Worm (Caenorhabditis elegans) whole organism, L2 larva: ENCODE data around the gene R01H2.8.

Experiments used
- C34F6.9 ChIP-seq: fragments of 150-350 bp; optimal IDR thresholded peaks from 2 replicates; lab custom pipeline; 2014; ENCODE audit warnings: missing biosample characterization, missing genetic modification characterization
- R02D3.7 ChIP-seq: fragments of 150-350 bp; optimal IDR thresholded peaks from 2 replicates; lab custom pipeline; 2014; ENCODE audit warnings: missing biosample characterization, missing genetic modification characterization
- Y55F3AM.14 ChIP-seq: fragments of 200-800 bp; sonication (Bioruptor generic); optimal IDR thresholded peaks from 2 replicates; lab custom pipeline; 2018; ENCODE audit warnings: mild to moderate bottlenecking, missing genetic modification characterization, missing compliant biosample characterization
- ama-1 ChIP-seq: fragments of 150-350 bp; optimal IDR thresholded peaks from 2 replicates; lab custom pipeline; 2018; ENCODE audit warnings: inconsistent platforms
- blmp-1 ChIP-seq: sonication (generic microtip); optimal IDR thresholded peaks from 2 replicates; lab custom pipeline; 2017; ENCODE audit warnings: missing genetic modification characterization, mild to moderate bottlenecking, missing compliant biosample characterization, antibody characterized with exemption, moderate library complexity; ENCODE audit not compliant: insufficient read depth
- ceh-16 ChIP-seq: fragments of 150-350 bp; optimal IDR thresholded peaks from 2 replicates; lab custom pipeline; 2014; ENCODE audit warnings: missing biosample characterization, missing genetic modification characterization
- ceh-82 ChIP-seq: fragments of 150-350 bp; optimal IDR thresholded peaks from 2 replicates; lab custom pipeline; 2014; ENCODE audit warnings: missing biosample characterization, missing genetic modification characterization
- crh-2 ChIP-seq: sonication (generic microtip); optimal IDR thresholded peaks from 2 replicates; lab custom pipeline; 2017; ENCODE audit warnings: missing biosample characterization, missing genetic modification characterization
- elt-3 ChIP-seq: sonication (generic microtip); optimal IDR thresholded peaks from 2 replicates; lab custom pipeline; 2017; ENCODE audit warnings: missing biosample characterization, missing genetic modification characterization
- fos-1 ChIP-seq: fragments of 150-350 bp; optimal IDR thresholded peaks from 2 replicates; lab custom pipeline; 2014; ENCODE audit warnings: missing biosample characterization, missing genetic modification characterization
- gmeb-1 ChIP-seq: fragments of 150-350 bp; optimal IDR thresholded peaks from 2 replicates; lab custom pipeline; 2014; ENCODE audit warnings: missing biosample characterization, missing genetic modification characterization
- lin-13 ChIP-seq: fragments of 150-350 bp; optimal IDR thresholded peaks from 2 replicates; lab custom pipeline; 2014; ENCODE audit warnings: missing biosample characterization, missing genetic modification reagents, missing genetic modification characterization
- lin-39 ChIP-seq: fragments of 150-350 bp; optimal IDR thresholded peaks from 2 replicates; lab custom pipeline; 2014; ENCODE audit warnings: missing biosample characterization, missing genetic modification reagents, missing genetic modification characterization
- mab-5 ChIP-seq: fragments of 150-350 bp; optimal IDR thresholded peaks from 2 replicates; lab custom pipeline; 2014; ENCODE audit warnings: missing biosample characterization, missing genetic modification characterization
- nhr-10 ChIP-seq: sonication (generic microtip); optimal IDR thresholded peaks from 2 replicates; lab custom pipeline; 2017; ENCODE audit warnings: missing biosample characterization, missing genetic modification characterization
- nhr-11 ChIP-seq: fragments of 150-350 bp; optimal IDR thresholded peaks from 2 replicates; lab custom pipeline; 2014; ENCODE audit warnings: missing biosample characterization, missing genetic modification characterization
- nhr-129 ChIP-seq: fragments of 150-350 bp; optimal IDR thresholded peaks from 2 replicates; lab custom pipeline; 2014; ENCODE audit warnings: missing biosample characterization, missing genetic modification characterization
- nhr-21 ChIP-seq: fragments of 150-350 bp; optimal IDR thresholded peaks from 2 replicates; lab custom pipeline; 2014; ENCODE audit warnings: missing biosample characterization, missing genetic modification characterization
- nhr-23 ChIP-seq: fragments of 150-350 bp; optimal IDR thresholded peaks from 2 replicates; lab custom pipeline; 2014; ENCODE audit warnings: missing biosample characterization, missing genetic modification reagents, missing genetic modification characterization
- nhr-237 ChIP-seq: fragments of 150-350 bp; optimal IDR thresholded peaks from 2 replicates; lab custom pipeline; 2014; ENCODE audit warnings: missing biosample characterization, missing genetic modification characterization
- nhr-6 ChIP-seq: fragments of 150-350 bp; optimal IDR thresholded peaks from 2 replicates; lab custom pipeline; 2014; ENCODE audit warnings: missing biosample characterization, missing genetic modification characterization
- nhr-77 ChIP-seq: fragments of 150-350 bp; optimal IDR thresholded peaks from 2 replicates; lab custom pipeline; 2014; ENCODE audit warnings: missing biosample characterization, missing genetic modification characterization
- sem-4 ChIP-seq: fragments of 150-350 bp; optimal IDR thresholded peaks from 2 replicates; lab custom pipeline; 2014; ENCODE audit warnings: missing biosample characterization, missing genetic modification reagents, missing genetic modification characterization
- sma-3 ChIP-seq: sonication (generic microtip); optimal IDR thresholded peaks from 2 replicates; lab custom pipeline; 2016; ENCODE audit warnings: missing genetic modification reagents, missing genetic modification characterization, missing compliant biosample characterization
- snpc-4 ChIP-seq: fragments of 150-350 bp; optimal IDR thresholded peaks from 2 replicates; lab custom pipeline; 2014; ENCODE audit warnings: missing biosample characterization, missing genetic modification characterization
- unc-55 ChIP-seq: fragments of 150-350 bp; sonication (generic microtip); optimal IDR thresholded peaks from 3 replicates; lab custom pipeline; 2014; ENCODE audit warnings: missing biosample characterization, missing genetic modification reagents, missing genetic modification characterization
- unc-62 ChIP-seq: fragments of 150-350 bp; optimal IDR thresholded peaks from 2 replicates; lab custom pipeline; 2014; ENCODE audit warnings: missing biosample characterization, missing genetic modification reagents, missing genetic modification characterization
- zag-1 ChIP-seq: fragments of 150-350 bp; optimal IDR thresholded peaks from 2 replicates; lab custom pipeline; 2014; ENCODE audit warnings: missing biosample characterization, missing genetic modification characterization
- ztf-1 ChIP-seq: fragments of 200-800 bp; sonication (Bioruptor generic); conservative IDR thresholded peaks from 2 replicates; pipeline ENCODE4 v1.3.6; 2022; ENCODE audit warnings: missing genetic modification characterization, missing compliant biosample characterization
- ztf-4 ChIP-seq: fragments of 150-350 bp; optimal IDR thresholded peaks from 2 replicates; lab custom pipeline; 2014; ENCODE audit warnings: missing biosample characterization, missing genetic modification characterization

R01H2.8 gene

DNA sequence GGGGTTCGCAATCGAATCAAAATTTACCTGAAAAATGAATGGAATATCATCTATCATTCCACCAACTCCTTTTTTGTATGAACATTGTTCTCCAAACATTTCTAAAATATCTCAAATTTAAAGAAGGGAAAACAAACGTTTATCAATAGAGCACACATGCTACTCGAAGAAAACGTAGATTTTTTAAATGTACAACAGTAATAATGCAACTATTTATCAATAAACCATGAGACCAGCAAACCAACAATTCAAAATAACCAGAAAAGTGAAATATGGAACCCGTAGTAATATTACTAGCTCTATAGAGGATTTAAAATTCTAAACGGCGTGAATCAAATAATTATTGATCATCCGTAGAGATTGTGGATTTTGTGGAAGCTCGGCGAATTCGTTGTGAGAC is 9.9 kb downstream of the R01H2.8 start, which contains the start of gene ZK418.6:
TSS of gene ZK418.6 (minus strand) at position 101 of the 400 bp plus-strand sequence.
- TF ChIP-seq ceh-82 (tag; lab: Kevin White, UChicago) = no peak
- no peak for TF ChIP-seq R02D3.7 (tag; lab: Kevin White, UChicago)
- no peak for TF ChIP-seq sma-3
- no peak for TF ChIP-seq blmp-1
- TF ChIP-seq ceh-16 (tag; lab: Kevin White, UChicago) = no peak
- no peak for TF ChIP-seq nhr-129 (tag; lab: Kevin White, UChicago)
- no peak for TF ChIP-seq snpc-4 (tag; lab: Kevin White, UChicago)
- no peak for TF ChIP-seq unc-62 (GFP tag; lab: Kevin White, UChicago)
- TF ChIP-seq, all 48 proteins: peak for 0

DNA sequence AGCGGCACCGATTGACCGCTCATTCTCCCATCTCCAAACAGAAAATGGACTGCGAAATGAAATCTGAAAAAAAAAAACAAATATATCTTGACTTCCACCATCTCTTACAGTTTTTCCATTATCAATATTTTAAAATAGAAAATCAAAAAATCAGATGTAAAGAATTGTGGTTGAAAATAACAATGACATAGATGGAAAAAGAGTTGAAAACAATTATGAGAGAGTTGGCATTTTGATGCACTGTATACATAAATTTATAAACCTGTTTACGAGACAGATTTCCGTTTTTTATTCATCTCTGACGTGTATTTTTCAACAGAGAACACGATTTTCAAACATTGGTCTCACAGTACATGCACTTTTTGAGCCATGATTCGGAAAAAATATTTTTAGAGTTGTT is 11.8 kb downstream of the R01H2.8 start, which contains the start of gene ZK418.7:
TSS of gene ZK418.7 (minus strand) at position 101 of the 400 bp plus-strand sequence.
- TF ChIP-seq ceh-16 (tag; lab: Kevin White, UChicago) = no peak
- TF ChIP-seq snpc-4 (tag; lab: Kevin White, UChicago) = no peak
- no peak for TF ChIP-seq nhr-6 (tag; lab: Kevin White, UChicago)
- no peak for TF ChIP-seq nhr-23
- no peak for TF ChIP-seq sem-4
- no peak for TF ChIP-seq nhr-21 (tag; lab: Kevin White, UChicago)
- TF ChIP-seq unc-55 (GFP tag; lab: Kevin White, UChicago) = no peak
- TF ChIP-seq ztf-1 (GFP tag; lab: Robert Waterston, UW) = no peak
- no peak for TF ChIP-seq crh-2
- no peak for TF ChIP-seq zag-1 (tag; lab: Kevin White, UChicago)
- no peak for TF ChIP-seq lin-39
- TF ChIP-seq lin-13 (GFP tag; lab: Kevin White, UChicago) = no peak
- TF ChIP-seq, all 48 proteins: peak for 0

DNA sequence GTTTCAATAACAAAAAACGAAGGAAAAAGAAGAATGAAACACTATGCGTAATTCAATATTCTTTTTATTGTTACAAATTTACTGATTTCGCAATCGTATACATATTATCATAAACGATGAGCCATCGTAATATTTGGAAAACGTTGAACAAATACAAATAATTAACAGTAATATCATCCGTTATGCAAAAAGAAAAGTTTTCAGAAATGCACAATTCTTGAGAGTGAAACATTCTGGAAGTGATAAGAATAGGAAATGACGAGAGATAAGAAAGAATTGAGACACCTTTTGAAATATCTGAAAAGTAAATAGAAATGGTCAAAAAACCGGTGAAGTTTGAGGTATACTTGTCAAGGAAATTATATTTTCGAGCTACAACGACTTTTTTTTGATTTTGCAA is 12.6 kb downstream of the R01H2.8 start:
- TF ChIP-seq fos-1 (tag; lab: Kevin White, UChicago) (peak; percentile 76), nhr-10 (tag; lab: Kevin White, UChicago) (no peak)

ce11 chrIII:7083106-7083505 is 14.2 kb downstream of the R01H2.8 start:
- TF ChIP-seq nhr-237 (tag; lab: Kevin White, UChicago) = no peak
- TF ChIP-seq zag-1 (tag; lab: Kevin White, UChicago) = no peak
- TF ChIP-seq ama-1 = no peak
- TF ChIP-seq mab-5 (tag; lab: Kevin White, UChicago) = no peak
- TF ChIP-seq nhr-11 = no peak
- TF ChIP-seq ztf-4 (tag; lab: Kevin White, UChicago) = no peak
- no peak for TF ChIP-seq snpc-4 (tag; lab: Kevin White, UChicago)
- no peak for TF ChIP-seq C34F6.9

- TF ChIP-seq R02D3.7 (tag; lab: Kevin White, UChicago) = no peak
- no peak for TF ChIP-seq elt-3 (tag; lab: Kevin White, UChicago)
- TF ChIP-seq nhr-237 (tag; lab: Kevin White, UChicago) = no peak
- TF ChIP-seq Y55F3AM.14 (GFP tag; lab: Kevin White, UChicago) = no peak
- no peak for TF ChIP-seq nhr-77 (tag; lab: Kevin White, UChicago)
- no peak for TF ChIP-seq ceh-82 (tag; lab: Kevin White, UChicago)
- TF ChIP-seq unc-62 (GFP tag; lab: Kevin White, UChicago) = no peak
- no peak for TF ChIP-seq gmeb-1 (tag; lab: Kevin White, UChicago)
- no peak for TF ChIP-seq snpc-4 (tag; lab: Kevin White, UChicago)
- no peak for TF ChIP-seq lin-13 (GFP tag; lab: Kevin White, UChicago)
- TF ChIP-seq ztf-4 (tag; lab: Kevin White, UChicago) = no peak
- TF ChIP-seq nhr-129 (tag; lab: Kevin White, UChicago) = no peak
- TF ChIP-seq, all 48 proteins: peak for 0
Observed at ce11 chrIII:7084908-7085307, 16.0 kb downstream of the R01H2.8 start, which contains the start of gene tofu-7. TSS of gene tofu-7 (minus strand) at chrIII:7085018.

DNA sequence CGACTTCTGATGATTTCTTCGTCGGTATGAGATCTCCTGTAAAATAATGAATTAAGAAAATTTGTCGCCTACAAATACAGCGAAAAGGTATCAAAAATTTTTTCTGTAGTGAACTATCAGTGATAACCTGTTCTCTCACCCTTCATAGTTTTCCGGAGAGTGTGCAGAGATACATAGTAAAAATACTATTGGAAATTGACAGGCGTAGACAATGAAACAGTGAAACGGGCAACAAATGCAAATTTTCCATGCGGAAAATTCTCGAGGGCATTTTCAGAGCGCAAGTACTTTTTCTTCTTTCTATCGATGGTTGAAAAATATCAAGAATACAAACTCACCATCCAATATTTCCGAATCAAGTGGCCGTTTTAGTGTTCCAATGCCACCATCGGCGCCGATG is 18.3 kb downstream of the R01H2.8 start:
- TF ChIP-seq R02D3.7 (tag; lab: Kevin White, UChicago) (no peak), gmeb-1 (tag; lab: Kevin White, UChicago) (peak; percentile 4), nhr-6 (tag; lab: Kevin White, UChicago) (no peak)
